Worm (Caenorhabditis elegans) whole organism, L4/young adult: ENCODE results near the gene dyf-11.

ENCODE experiments used
- W03F9.2 ChIP-seq: fragments of 150-350 bp; optimal IDR thresholded peaks from 2 replicates; lab custom pipeline; 2014; ENCODE audit warnings: missing biosample characterization, missing genetic modification characterization
- dao-5 ChIP-seq: sonication (generic microtip); optimal IDR thresholded peaks from 2 replicates; lab custom pipeline; 2016; ENCODE audit warnings: missing genotype, missing genetic modification characterization, moderate library complexity, missing compliant biosample characterization
- him-1 ChIP-seq: sonication (generic microtip); optimal IDR thresholded peaks from 2 replicates; lab custom pipeline; 2016; ENCODE audit warnings: missing genotype, missing genetic modification reagents, missing genetic modification characterization, missing compliant biosample characterization

ce11 chrX:759634-760033 is 3.9 kb upstream of the dyf-11 start, which contains the start of gene aex-3:
- TF ChIP-seq him-1 (tag; lab: Kevin White, UChicago) (no peak), W03F9.2 (tag; lab: Kevin White, UChicago) (no peak), dao-5 (tag; lab: Kevin White, UChicago) (no peak)
